Fruit fly (Drosophila melanogaster) whole organism, wandering third instar larva: Measurements from ENCODE around the gene CG3632.

Experiments used
- Abd-B ChIP-seq: fragments of >200 bp; optimal IDR thresholded peaks from 2 replicates; lab custom pipeline; 2017; ENCODE audit warnings: missing biosample characterization, missing genetic modification characterization
- CG32264 ChIP-seq: fragments of 200-800 bp; sonication (Bioruptor generic); optimal IDR thresholded peaks from 2 replicates; lab custom pipeline; 2016; ENCODE audit warnings: missing biosample characterization, missing genetic modification characterization
- CG9705 ChIP-seq: fragments of 200-800 bp; sonication (Bioruptor generic); optimal IDR thresholded peaks from 2 replicates; lab custom pipeline; 2018; ENCODE audit warnings: missing biosample characterization, mild to moderate bottlenecking, missing genetic modification characterization
- CrebA ChIP-seq: fragments of 200-800 bp; sonication (Bioruptor generic); optimal IDR thresholded peaks from 2 replicates; lab custom pipeline; 2016; ENCODE audit warnings: missing biosample characterization, mild to moderate bottlenecking, missing genetic modification characterization, borderline replicate concordance
- Dfd ChIP-seq: fragments of >200 bp; optimal IDR thresholded peaks from 2 replicates; lab custom pipeline; 2017; ENCODE audit warnings: missing biosample characterization, missing genetic modification characterization
- Dif ChIP-seq: fragments of 200-275, 200-300 bp; sonication (Bioruptor generic); optimal IDR thresholded peaks from 2 replicates; lab custom pipeline; 2018; ENCODE audit warnings: missing biosample characterization, missing genetic modification characterization; ENCODE audit not compliant: partially characterized antibody
- GATAd ChIP-seq: sonication (Bioruptor generic); optimal IDR thresholded peaks from 2 replicates; lab custom pipeline; 2016; ENCODE audit warnings: missing biosample characterization, missing genetic modification characterization
- HLH106 ChIP-seq: fragments of 200-800 bp; optimal IDR thresholded peaks from 3 replicates; lab custom pipeline; 2019; ENCODE audit warnings: missing biosample characterization, mild to moderate bottlenecking, missing genetic modification characterization, moderate library complexity
- Hnf4 ChIP-seq: fragments of 200-800 bp; sonication (Bioruptor generic); optimal IDR thresholded peaks from 2 replicates; lab custom pipeline; 2016; ENCODE audit warnings: missing biosample characterization, mild to moderate bottlenecking, missing genetic modification characterization
- Hr78 ChIP-seq: fragments of >200 bp; optimal IDR thresholded peaks from 2 replicates; lab custom pipeline; 2017; ENCODE audit warnings: missing biosample characterization, missing genetic modification characterization
- Hr83 ChIP-seq: fragments of 200-300 bp; sonication (Bioruptor generic); optimal IDR thresholded peaks from 2 replicates; lab custom pipeline; 2016; ENCODE audit warnings: missing biosample characterization, mild to moderate bottlenecking, missing genetic modification characterization, moderate library complexity; ENCODE audit not compliant: poor library complexity, severe bottlenecking
- Mio ChIP-seq: sonication (Bioruptor generic); optimal IDR thresholded peaks from 2 replicates; lab custom pipeline; 2016; ENCODE audit warnings: missing biosample characterization, missing genetic modification characterization
- Myc ChIP-seq: fragments of >200 bp; optimal IDR thresholded peaks from 2 replicates; lab custom pipeline; 2017
- N ChIP-seq: fragments of >200 bp; optimal IDR thresholded peaks from 2 replicates; lab custom pipeline; 2018; ENCODE audit warnings: missing biosample characterization, missing external identifiers, missing genetic modification characterization
- OdsH ChIP-seq: fragments of 200-800 bp; sonication (Bioruptor generic); optimal IDR thresholded peaks from 2 replicates; lab custom pipeline; 2016; ENCODE audit warnings: missing biosample characterization, mild to moderate bottlenecking, missing genetic modification characterization
- Rel ChIP-seq, 2 experiments: fragments of 200-800 bp; sonication (Bioruptor generic) in 1 of 2; optimal IDR thresholded peaks; 2 replicates in 1 of 2; 3 replicates in 1 of 2; lab custom pipeline; 2016 to 2019; ENCODE audit warnings: mild to moderate bottlenecking in 2 of 2, missing biosample characterization in 2 of 2, missing genetic modification characterization in 2 of 2, moderate library complexity in 1 of 2
- Sp1 ChIP-seq: fragments of 200-800 bp; sonication (Bioruptor generic); optimal IDR thresholded peaks from 3 replicates; lab custom pipeline; 2019; ENCODE audit warnings: missing biosample characterization, mild to moderate bottlenecking, missing genetic modification characterization, moderate library complexity
- Vsx2 ChIP-seq: fragments of 200-300, 225-300 bp; sonication (Bioruptor generic); optimal IDR thresholded peaks from 2 replicates; lab custom pipeline; 2018; ENCODE audit warnings: missing biosample characterization, missing genetic modification characterization; ENCODE audit not compliant: partially characterized antibody
- br ChIP-seq: fragments of 200-800 bp; sonication (Bioruptor generic); optimal IDR thresholded peaks from 2 replicates; lab custom pipeline; 2016; ENCODE audit warnings: missing biosample characterization, missing genetic modification characterization
- brk ChIP-seq: fragments of 200-800 bp; sonication (Bioruptor generic); optimal IDR thresholded peaks from 2 replicates; lab custom pipeline; 2016; ENCODE audit warnings: missing biosample characterization, mild to moderate bottlenecking, missing genetic modification characterization
- dl ChIP-seq, 2 experiments: fragments of 175-275, 200-275 bp in 1 of 2; fragments of 200-275 bp in 1 of 2; sonication (Bioruptor generic); optimal IDR thresholded peaks; lab custom pipeline; 2018; ENCODE audit warnings: mild to moderate bottlenecking in 2 of 2, missing biosample characterization in 2 of 2, missing genetic modification characterization in 2 of 2, moderate library complexity in 2 of 2; ENCODE audit not compliant: partially characterized antibody in 2 of 2, insufficient read depth in 1 of 2
- dmrt93B ChIP-seq: fragments of 200-800 bp; sonication (Bioruptor generic); optimal IDR thresholded peaks from 2 replicates; lab custom pipeline; 2018; ENCODE audit warnings: missing biosample characterization, mild to moderate bottlenecking, missing genetic modification characterization
- dsf ChIP-seq: sonication (Bioruptor generic); optimal IDR thresholded peaks from 2 replicates; lab custom pipeline; 2016; ENCODE audit warnings: missing biosample characterization, missing genetic modification characterization, borderline replicate concordance
- foxo ChIP-seq, 2 experiments: fragments of 200-800 bp; sonication (Bioruptor generic); optimal IDR thresholded peaks; 2 replicates in 1 of 2; 3 replicates in 1 of 2; lab custom pipeline; 2016 to 2017; ENCODE audit warnings: missing biosample characterization in 2 of 2, missing genetic modification characterization in 2 of 2
- fru ChIP-seq: fragments of 200-800 bp; sonication (Bioruptor generic); optimal IDR thresholded peaks from 3 replicates; lab custom pipeline; 2016; ENCODE audit warnings: missing biosample characterization, mild to moderate bottlenecking, missing genetic modification characterization
- h ChIP-seq: fragments of 200-800 bp; sonication (Bioruptor generic); optimal IDR thresholded peaks from 3 replicates; lab custom pipeline; 2016; ENCODE audit warnings: missing biosample characterization, mild to moderate bottlenecking, missing genetic modification characterization
- jim ChIP-seq: fragments of 175-275, 200-325 bp; sonication (Bioruptor generic); optimal IDR thresholded peaks from 2 replicates; lab custom pipeline; 2016; ENCODE audit warnings: missing biosample characterization, mild to moderate bottlenecking, missing genetic modification characterization
- lola ChIP-seq: fragments of >200 bp; optimal IDR thresholded peaks from 2 replicates; lab custom pipeline; 2017; ENCODE audit warnings: missing biosample characterization, missing genetic modification characterization
- pan ChIP-seq: fragments of >200 bp; optimal IDR thresholded peaks from 2 replicates; lab custom pipeline; 2017
- psq ChIP-seq: fragments of 200-800 bp; sonication (Bioruptor generic); optimal IDR thresholded peaks from 3 replicates; lab custom pipeline; 2017; ENCODE audit warnings: missing biosample characterization, mild to moderate bottlenecking, missing genetic modification characterization, moderate library complexity
- rgr ChIP-seq: fragments of 200-800 bp; sonication (Bioruptor generic); optimal IDR thresholded peaks from 3 replicates; lab custom pipeline; 2016; ENCODE audit warnings: missing biosample characterization, mild to moderate bottlenecking, missing genetic modification characterization
- sage ChIP-seq: fragments of 200-800 bp; sonication (Bioruptor generic); optimal IDR thresholded peaks from 2 replicates; lab custom pipeline; 2016; ENCODE audit warnings: missing biosample characterization, mild to moderate bottlenecking, missing genetic modification characterization
- sv ChIP-seq: fragments of 200-800 bp; sonication (Bioruptor generic); optimal IDR thresholded peaks from 3 replicates; lab custom pipeline; 2016; ENCODE audit warnings: missing biosample characterization, missing genetic modification characterization
- tai ChIP-seq: sonication (Bioruptor generic); optimal IDR thresholded peaks from 2 replicates; lab custom pipeline; 2016; ENCODE audit warnings: missing biosample characterization, missing genetic modification characterization
- usp ChIP-seq: fragments of >200 bp; optimal IDR thresholded peaks from 2 replicates; lab custom pipeline; 2017; ENCODE audit warnings: missing biosample characterization, missing genetic modification characterization
- woc ChIP-seq: sonication (Bioruptor generic); optimal IDR thresholded peaks from 2 replicates; lab custom pipeline; 2016; ENCODE audit warnings: missing biosample characterization, mild to moderate bottlenecking, missing genetic modification characterization

Gene CG3632

dm6 chrX:16323536-16323935, 27.1 kb downstream of the CG3632 start:
- TF ChIP-seq CG32264 (GFP tag; lab: Kevin White, UChicago) (no peak), Rel (GFP tag; optimal IDR thresholded peaks at IDR 0.05; lab: Kevin White, UChicago) (no peak), Rel (tag; optimal IDR thresholded peaks at IDR 0.05; lab: Kevin White, UChicago) (peak; percentile 93), jim (no peak), Hr78 (GFP tag; lab: Kevin White, UChicago) (no peak), HLH106 (tag; lab: Kevin White, UChicago) (no peak)
- TF ChIP-seq, all 38 proteins: peak for 1

dm6 chrX:16325472-16325871, 29.0 kb downstream of the CG3632 start, which contains the start of gene CalpC:
CalpC (plus strand) TSS chrX:16325763.
- TF ChIP-seq Vsx2 = no peak
- TF ChIP-seq sage (GFP tag; lab: Kevin White, UChicago) = no peak

- TF ChIP-seq OdsH (GFP tag; lab: Kevin White, UChicago) = no peak
- no peak for TF ChIP-seq CG9705
- no peak for TF ChIP-seq Rel (GFP tag; optimal IDR thresholded peaks at IDR 0.05; lab: Kevin White, UChicago)
- TF ChIP-seq Rel (tag; optimal IDR thresholded peaks at IDR 0.05; lab: Kevin White, UChicago) = no peak
- no peak for TF ChIP-seq fru (GFP tag; lab: Kevin White, UChicago)
Measured at dm6 chrX:16330659-16331058, 34.2 kb downstream of the CG3632 start, which contains the start of gene CG9919. CG9919 (minus strand) TSS chrX:16330759.

dm6 chrX:16331562-16332233, 35.2 kb downstream of the CG3632 start:
- TF ChIP-seq CG9705 = no peak
- no peak for TF ChIP-seq Hnf4 (GFP tag; lab: Kevin White, UChicago)
- TF ChIP-seq h (GFP tag; lab: Kevin White, UChicago) = no peak
- TF ChIP-seq Mio (GFP tag; lab: Kevin White, UChicago) = no peak
- TF ChIP-seq Vsx2 = no peak
- TF ChIP-seq tai (GFP tag; lab: Kevin White, UChicago) = no peak
- no peak for TF ChIP-seq dl (GFP tag; optimal IDR thresholded peaks at IDR 0.05; lab: Kevin White, UChicago; ENCODE audit: insufficient read depth in 1 of 2, partially characterized antibody in 2 of 2)
- TF ChIP-seq Myc (lab: Kevin White, UChicago) = no peak
- TF ChIP-seq dsf (GFP tag; lab: Kevin White, UChicago) = no peak

dm6 chrX:16332615-16333288, 36.3 kb downstream of the CG3632 start:
- TF ChIP-seq Hr83 (GFP tag; lab: Kevin White, UChicago) (no peak), fru (GFP tag; lab: Kevin White, UChicago) (peak; percentile 97), pan (lab: Kevin White, UChicago) (no peak), sv (peak; percentile 92), woc (peak; percentile 91), OdsH (GFP tag; lab: Kevin White, UChicago) (peak; percentile 92), Myc (lab: Kevin White, UChicago) (no peak), Sp1 (GFP tag; lab: Kevin White, UChicago) (peak; percentile 99), usp (no peak), dmrt93B (GFP tag; lab: Kevin White, UChicago) (peak; percentile 96), dl (GFP tag; optimal IDR thresholded peaks at IDR 0.05; lab: Kevin White, UChicago; ENCODE audit: insufficient read depth in 1 of 2, partially characterized antibody in 2 of 2) (peak; percentile 69 to 75), CG9705 (peak; percentile 96), Vsx2 (no peak), dsf (GFP tag; lab: Kevin White, UChicago) (peak; percentile 54), CrebA (GFP tag; lab: Kevin White, UChicago) (no peak), GATAd (GFP tag; lab: Kevin White, UChicago) (no peak), Dif (GFP tag; lab: Kevin White, UChicago) (peak; percentile 81), Mio (GFP tag; lab: Kevin White, UChicago) (peak; percentile 60), tai (GFP tag; lab: Kevin White, UChicago) (no peak), N (no peak), brk (GFP tag; lab: Kevin White, UChicago) (peak; percentile 67), psq (GFP tag; lab: Kevin White, UChicago) (peak; percentile 90), foxo (GFP tag; optimal IDR thresholded peaks at IDR 0.05; lab: Kevin White, UChicago) (peak; percentile 49 to 95), lola (no peak), Abd-B (GFP tag; lab: Kevin White, UChicago) (no peak), Hr78 (GFP tag; lab: Kevin White, UChicago) (no peak), sage (GFP tag; lab: Kevin White, UChicago) (peak; percentile 86), Rel (GFP tag; optimal IDR thresholded peaks at IDR 0.05; lab: Kevin White, UChicago) (peak; percentile 75), Rel (tag; optimal IDR thresholded peaks at IDR 0.05; lab: Kevin White, UChicago) (peak; percentile 79), rgr (GFP tag; lab: Kevin White, UChicago) (peak; percentile 95), CG32264 (GFP tag; lab: Kevin White, UChicago) (peak; percentile 87), HLH106 (tag; lab: Kevin White, UChicago) (peak; percentile 97), Dfd (GFP tag; lab: Kevin White, UChicago) (no peak), br (GFP tag; lab: Kevin White, UChicago) (peak; percentile 95)
